Fruit fly (Drosophila melanogaster) whole organism, prepupa: ENCODE measurements around the gene CG15814.
A peak's percentile ranks its signal among the peaks of the same experiment; 100 is the strongest.

Source experiments
- Blimp-1 ChIP-seq: fragments of 200-800 bp; sonication (Bioruptor generic); optimal IDR thresholded peaks from 3 replicates; lab custom pipeline; 2017; ENCODE audit warnings: missing biosample characterization, missing genetic modification characterization, mild to moderate bottlenecking, moderate library complexity, missing genetic modification reagents
- CG10631 ChIP-seq: fragments of 200-800 bp; sonication (Bioruptor generic); optimal IDR thresholded peaks from 2 replicates; lab custom pipeline; 2016; ENCODE audit warnings: missing biosample characterization, missing genetic modification characterization
- CG10669 ChIP-seq: fragments of 200-800 bp; sonication (Bioruptor generic); optimal IDR thresholded peaks from 3 replicates; lab custom pipeline; 2018; ENCODE audit warnings: missing biosample characterization, mild to moderate bottlenecking, missing genetic modification characterization, moderate library complexity
- CG11762 ChIP-seq: fragments of 200-800 bp; sonication (Bioruptor generic); optimal IDR thresholded peaks from 3 replicates; lab custom pipeline; 2016; ENCODE audit warnings: missing biosample characterization, missing genetic modification characterization; ENCODE audit not compliant: insufficient read depth
- CG11902 ChIP-seq: fragments of 200-800 bp; sonication (Bioruptor generic); optimal IDR thresholded peaks from 3 replicates; lab custom pipeline; 2016; ENCODE audit warnings: missing biosample characterization, missing genetic modification characterization
- CG15336 ChIP-seq: fragments of 200-800 bp; sonication (Bioruptor generic); IDR thresholded peaks from 2 replicates; pipeline ENCODE4 v1.3.6; 2022; ENCODE audit warnings: missing biosample characterization, missing genetic modification characterization
- CG1621 ChIP-seq: fragments of 200-800 bp; sonication (Bioruptor generic); optimal IDR thresholded peaks from 3 replicates; lab custom pipeline; 2018; ENCODE audit warnings: missing biosample characterization, mild to moderate bottlenecking, missing genetic modification characterization
- CG16779 ChIP-seq: fragments of 200-800 bp; sonication (Bioruptor generic); optimal IDR thresholded peaks from 3 replicates; lab custom pipeline; 2017; ENCODE audit warnings: missing biosample characterization, mild to moderate bottlenecking, missing genetic modification characterization
- CG3032 ChIP-seq: fragments of 200-800 bp; optimal IDR thresholded peaks from 2 replicates; lab custom pipeline; 2019; ENCODE audit warnings: missing biosample characterization, mild to moderate bottlenecking, missing genetic modification characterization, moderate library complexity
- CG31627 ChIP-seq: fragments of 200-800 bp; sonication (Bioruptor generic); optimal IDR thresholded peaks from 3 replicates; lab custom pipeline; 2016; ENCODE audit warnings: missing biosample characterization, missing genetic modification characterization
- CG32006 ChIP-seq: fragments of 200-800 bp; sonication (Bioruptor generic); optimal IDR thresholded peaks from 3 replicates; lab custom pipeline; 2017; ENCODE audit warnings: missing biosample characterization, mild to moderate bottlenecking, missing genetic modification characterization
- CG34406 ChIP-seq: fragments of 200-800 bp; sonication (Bioruptor generic); optimal IDR thresholded peaks from 3 replicates; lab custom pipeline; 2016; ENCODE audit warnings: missing biosample characterization, missing genetic modification characterization
- CG3919 ChIP-seq: fragments of 200-800 bp; sonication (Bioruptor generic); optimal IDR thresholded peaks from 3 replicates; lab custom pipeline; 2016; ENCODE audit warnings: missing biosample characterization, missing genetic modification characterization
- CG4318 ChIP-seq: fragments of 200-800 bp; sonication (Bioruptor generic); optimal IDR thresholded peaks from 3 replicates; lab custom pipeline; 2017; ENCODE audit warnings: missing biosample characterization, mild to moderate bottlenecking, missing genetic modification characterization
- CG6276 ChIP-seq: fragments of 200-800 bp; sonication (Bioruptor generic); optimal IDR thresholded peaks from 2 replicates; lab custom pipeline; 2017; ENCODE audit warnings: missing biosample characterization, mild to moderate bottlenecking, missing genetic modification characterization
- CG6792 ChIP-seq: fragments of 200-800 bp; sonication (Bioruptor generic); optimal IDR thresholded peaks from 3 replicates; lab custom pipeline; 2016; ENCODE audit warnings: missing biosample characterization, missing genetic modification characterization
- CG6854 ChIP-seq: fragments of 200-800 bp; sonication (Bioruptor generic); optimal IDR thresholded peaks from 2 replicates; lab custom pipeline; 2017; ENCODE audit warnings: missing biosample characterization, mild to moderate bottlenecking, missing genetic modification characterization
- CG8119 ChIP-seq: fragments of 200-800 bp; sonication (Bioruptor generic); IDR thresholded peaks from 3 replicates; pipeline ENCODE4 v1.3.6; 2022; ENCODE audit warnings: missing biosample characterization, missing genetic modification characterization
- CG8319 ChIP-seq: fragments of 200-800 bp; sonication (Bioruptor generic); optimal IDR thresholded peaks from 3 replicates; lab custom pipeline; 2016; ENCODE audit warnings: missing biosample characterization, missing genetic modification characterization
- CG8632 ChIP-seq: fragments of 200-800 bp; sonication (Bioruptor generic); optimal IDR thresholded peaks from 3 replicates; lab custom pipeline; 2016; ENCODE audit warnings: missing biosample characterization, missing genetic modification characterization
- CG9139 ChIP-seq: fragments of 200-800 bp; sonication (Bioruptor generic); optimal IDR thresholded peaks from 3 replicates; lab custom pipeline; 2017; ENCODE audit warnings: missing biosample characterization, mild to moderate bottlenecking, missing genetic modification characterization
- Eip75B ChIP-seq: fragments of 200-800 bp; sonication (Bioruptor generic); optimal IDR thresholded peaks from 3 replicates; lab custom pipeline; 2016; ENCODE audit warnings: missing biosample characterization, missing genetic modification characterization
- Eip78C ChIP-seq: fragments of 200-800 bp; sonication (Bioruptor generic); peaks from one replicate; lab custom pipeline; 2016; ENCODE audit warnings: missing biosample characterization, missing genetic modification characterization
- Ets21C ChIP-seq: fragments of 200-800 bp; sonication (Bioruptor generic); optimal IDR thresholded peaks from 3 replicates; lab custom pipeline; 2016; ENCODE audit warnings: missing biosample characterization, missing genetic modification characterization
- Ets96B ChIP-seq: fragments of 200-800 bp; optimal IDR thresholded peaks from 2 replicates; lab custom pipeline; 2019; ENCODE audit warnings: missing biosample characterization, mild to moderate bottlenecking, missing genetic modification characterization, moderate library complexity
- Gug ChIP-seq: fragments of 200-800 bp; sonication (Bioruptor generic); IDR thresholded peaks from 2 replicates; pipeline ENCODE4 v1.3.6; 2022; ENCODE audit warnings: missing biosample characterization, missing genetic modification characterization
- Hr38 ChIP-seq: sonication (Bioruptor generic); optimal IDR thresholded peaks from 2 replicates; lab custom pipeline; 2016; ENCODE audit warnings: missing biosample characterization, missing genetic modification characterization
- Hr39 ChIP-seq: fragments of 200-800 bp; sonication (Bioruptor generic); optimal IDR thresholded peaks from 2 replicates; lab custom pipeline; 2016; ENCODE audit warnings: missing biosample characterization, missing genetic modification characterization
- Hr4 ChIP-seq: fragments of 200-800 bp; sonication (Bioruptor generic); optimal IDR thresholded peaks from 3 replicates; lab custom pipeline; 2016; ENCODE audit warnings: missing biosample characterization, missing genetic modification characterization
- Met ChIP-seq: fragments of 200-800 bp; sonication (Bioruptor generic); optimal IDR thresholded peaks from 3 replicates; lab custom pipeline; 2016; ENCODE audit warnings: missing biosample characterization, missing genetic modification characterization
- OdsH ChIP-seq: fragments of 200-800 bp; sonication (Bioruptor generic); optimal IDR thresholded peaks from 3 replicates; lab custom pipeline; 2016; ENCODE audit warnings: missing biosample characterization, missing genetic modification characterization
- Smox ChIP-seq: fragments of 200-800 bp; sonication (Bioruptor generic); optimal IDR thresholded peaks from 3 replicates; lab custom pipeline; 2016; ENCODE audit warnings: missing biosample characterization, missing genetic modification characterization
- Sox102F ChIP-seq: fragments of 200-800 bp; sonication (Bioruptor generic); optimal IDR thresholded peaks from 2 replicates; lab custom pipeline; 2016; ENCODE audit warnings: missing biosample characterization, mild to moderate bottlenecking, missing genetic modification characterization
- Sox14 ChIP-seq: fragments of 200-800 bp; sonication (Bioruptor generic); optimal IDR thresholded peaks from 3 replicates; lab custom pipeline; 2016; ENCODE audit warnings: missing biosample characterization, missing genetic modification characterization
- Sox15 ChIP-seq: fragments of 200-800 bp; sonication (Bioruptor generic); optimal IDR thresholded peaks from 3 replicates; lab custom pipeline; 2016; ENCODE audit warnings: missing biosample characterization, missing genetic modification characterization
- achi ChIP-seq: fragments of 200-800 bp; sonication (Bioruptor generic); optimal IDR thresholded peaks from 3 replicates; lab custom pipeline; 2016; ENCODE audit warnings: missing biosample characterization, missing genetic modification characterization
- acj6 ChIP-seq: fragments of 200-800 bp; sonication (Bioruptor generic); optimal IDR thresholded peaks from 3 replicates; lab custom pipeline; 2016; ENCODE audit warnings: missing biosample characterization, missing genetic modification characterization
- dac ChIP-seq: fragments of 200-800 bp; sonication (Bioruptor generic); optimal IDR thresholded peaks from 2 replicates; lab custom pipeline; 2017; ENCODE audit warnings: missing biosample characterization, mild to moderate bottlenecking, missing genetic modification characterization
- dsx ChIP-seq: fragments of 200-800 bp; optimal IDR thresholded peaks from 3 replicates; lab custom pipeline; 2019; ENCODE audit warnings: missing biosample characterization, mild to moderate bottlenecking, missing genetic modification characterization, moderate library complexity; ENCODE audit not compliant: poor library complexity, severe bottlenecking
- eg ChIP-seq: fragments of 200-800 bp; sonication (Bioruptor generic); IDR thresholded peaks from 3 replicates; pipeline ENCODE4 v1.3.6; 2022; ENCODE audit warnings: missing biosample characterization, missing genetic modification characterization
- fd59A ChIP-seq: fragments of 200-800 bp; sonication (Bioruptor generic); optimal IDR thresholded peaks from 2 replicates; lab custom pipeline; 2017; ENCODE audit warnings: missing biosample characterization, mild to moderate bottlenecking, missing genetic modification characterization, missing genetic modification reagents
- fd85E ChIP-seq: fragments of 200-800 bp; sonication (Bioruptor generic); optimal IDR thresholded peaks from 3 replicates; lab custom pipeline; 2016; ENCODE audit warnings: missing biosample characterization, missing genetic modification characterization
- fkh ChIP-seq: fragments of 200-800 bp; sonication (Bioruptor generic); optimal IDR thresholded peaks from 3 replicates; lab custom pipeline; 2017; ENCODE audit warnings: missing biosample characterization, mild to moderate bottlenecking, missing genetic modification characterization, moderate library complexity
- lz ChIP-seq: fragments of 200-800 bp; sonication (Bioruptor generic); optimal IDR thresholded peaks from 3 replicates; lab custom pipeline; 2016; ENCODE audit warnings: missing biosample characterization, missing genetic modification characterization
- net ChIP-seq: fragments of 200-800 bp; sonication (Bioruptor generic); optimal IDR thresholded peaks from 3 replicates; lab custom pipeline; 2016; ENCODE audit warnings: missing biosample characterization, missing genetic modification characterization
- pdm3 ChIP-seq: fragments of 200-800 bp; sonication (Bioruptor generic); optimal IDR thresholded peaks from 3 replicates; lab custom pipeline; 2016; ENCODE audit warnings: missing biosample characterization, missing genetic modification characterization
- salr ChIP-seq, 2 experiments: fragments of 200-800 bp; sonication (Bioruptor generic); optimal IDR thresholded peaks; 3 replicates each; lab custom pipeline; 2016 to 2018; ENCODE audit warnings: missing biosample characterization in 2 of 2, missing genetic modification characterization in 2 of 2, mild to moderate bottlenecking in 1 of 2
- spab ChIP-seq: fragments of 200-800 bp; sonication (Bioruptor generic); optimal IDR thresholded peaks from 2 replicates; lab custom pipeline; 2017; ENCODE audit warnings: missing biosample characterization, mild to moderate bottlenecking, missing genetic modification characterization, missing genetic modification reagents
- ss ChIP-seq, 2 experiments: fragments of 200-800 bp; sonication (Bioruptor generic); optimal IDR thresholded peaks; 2 replicates in 1 of 2; 3 replicates in 1 of 2; lab custom pipeline; 2017 to 2018; ENCODE audit warnings: mild to moderate bottlenecking in 2 of 2, missing biosample characterization in 2 of 2, missing genetic modification characterization in 2 of 2, moderate library complexity in 1 of 2
- svp ChIP-seq: fragments of 200-800 bp; sonication (Bioruptor generic); peaks from one replicate; lab custom pipeline; 2016; ENCODE audit warnings: missing biosample characterization, missing genetic modification characterization
- topi ChIP-seq: fragments of 200-800 bp; sonication (Bioruptor generic); optimal IDR thresholded peaks from 3 replicates; lab custom pipeline; 2016; ENCODE audit warnings: missing biosample characterization, missing genetic modification characterization
- vri ChIP-seq: fragments of 200-800 bp; sonication (Bioruptor generic); optimal IDR thresholded peaks from 3 replicates; lab custom pipeline; 2016; ENCODE audit warnings: missing biosample characterization, mild to moderate bottlenecking, missing genetic modification characterization

The CG15814 gene

dm6 chrX:17830211-17830616 lies 19.9 kb downstream of the CG15814 start:
- TF ChIP-seq ss (GFP tag; optimal IDR thresholded peaks at IDR 0.05; lab: Kevin White, UChicago), result peak in 1 of 2 experiments; percentile 42
- TF ChIP-seq pdm3 (GFP tag; lab: Kevin White, UChicago), result peak; percentile 50
- TF ChIP-seq fd85E (GFP tag; lab: Kevin White, UChicago), result no peak
- TF ChIP-seq Ets96B (tag; lab: Kevin White, UChicago), result peak; percentile 63
- peak; percentile 22 for TF ChIP-seq Eip75B (GFP tag; lab: Kevin White, UChicago)
- TF ChIP-seq Sox102F (GFP tag; lab: Kevin White, UChicago), result peak; percentile 60
- peak; percentile 48 for TF ChIP-seq Hr39
- TF ChIP-seq CG9139 (GFP tag; lab: Kevin White, UChicago), result no peak
- peak in 1 of 2 experiments; percentile 12 for TF ChIP-seq salr (GFP tag; optimal IDR thresholded peaks at IDR 0.05; lab: Kevin White, UChicago)
- TF ChIP-seq CG15336 (GFP tag; lab: Robert Waterston, UW), result no peak
- TF ChIP-seq CG10669 (GFP tag; lab: Kevin White, UChicago), result peak; percentile 53
- peak; percentile 3 for TF ChIP-seq CG1621 (tag; lab: Kevin White, UChicago)
- TF ChIP-seq Sox15 (GFP tag; lab: Kevin White, UChicago), result no peak
- no peak for TF ChIP-seq vri (GFP tag; lab: Kevin White, UChicago)
- TF ChIP-seq dsx, result peak; percentile 13
- TF ChIP-seq Ets21C (GFP tag; lab: Kevin White, UChicago), result peak; percentile 11
- no peak for TF ChIP-seq Gug
- peak; percentile 89 for TF ChIP-seq svp (GFP tag; lab: Kevin White, UChicago)
- peak; percentile 45 for TF ChIP-seq CG31627 (GFP tag; lab: Kevin White, UChicago)
- peak; percentile 35 for TF ChIP-seq Smox (GFP tag; lab: Kevin White, UChicago)
- peak; percentile 81 for TF ChIP-seq OdsH (GFP tag; lab: Kevin White, UChicago)
- no peak for TF ChIP-seq Blimp-1 (GFP tag; lab: Kevin White, UChicago)
- peak; percentile 43 for TF ChIP-seq CG3919 (GFP tag; lab: Kevin White, UChicago)
- peak; percentile 30 for TF ChIP-seq CG34406 (GFP tag; lab: Kevin White, UChicago)
- no peak for TF ChIP-seq eg (GFP tag; lab: Robert Waterston, UW)
- TF ChIP-seq CG10631 (GFP tag; lab: Kevin White, UChicago), result peak; percentile 61
- TF ChIP-seq CG11762 (GFP tag; lab: Kevin White, UChicago), result no peak
- no peak for TF ChIP-seq CG8319
- 0 out of 3 replicates have a peak, but pooled peaks have one; percentile 26 for TF ChIP-seq CG8119
- TF ChIP-seq Sox14 (GFP tag; lab: Kevin White, UChicago), result peak; percentile 50
- no peak for TF ChIP-seq CG6854
- no peak for TF ChIP-seq CG16779 (tag; lab: Kevin White, UChicago)
- no peak for TF ChIP-seq net (GFP tag; lab: Kevin White, UChicago)
- peak; percentile 50 for TF ChIP-seq Met (GFP tag; lab: Kevin White, UChicago)
- peak; percentile 51 for TF ChIP-seq acj6 (GFP tag; lab: Kevin White, UChicago)
- peak; percentile 21 for TF ChIP-seq CG6276 (GFP tag; lab: Kevin White, UChicago)
- TF ChIP-seq fd59A (GFP tag; lab: Kevin White, UChicago), result peak; percentile 49
- peak; percentile 65 for TF ChIP-seq fkh
- TF ChIP-seq Hr4, result peak; percentile 39
- TF ChIP-seq CG4318, result peak; percentile 41
- peak; percentile 24 for TF ChIP-seq dac (GFP tag; lab: Kevin White, UChicago)
- peak; percentile 54 for TF ChIP-seq achi (GFP tag; lab: Kevin White, UChicago)
- TF ChIP-seq Eip78C (GFP tag; lab: Kevin White, UChicago), result peak; percentile 61
- peak; percentile 23 for TF ChIP-seq CG8632 (GFP tag; lab: Kevin White, UChicago)
- peak; percentile 53 for TF ChIP-seq CG3032
- TF ChIP-seq Hr38 (GFP tag; lab: Kevin White, UChicago), result no peak
- peak; percentile 42 for TF ChIP-seq CG6792 (GFP tag; lab: Kevin White, UChicago)
- TF ChIP-seq CG32006, result peak; percentile 66
- peak; percentile 63 for TF ChIP-seq lz
- peak; percentile 76 for TF ChIP-seq topi (GFP tag; lab: Kevin White, UChicago)
- TF ChIP-seq CG11902, result no peak
- TF ChIP-seq spab (GFP tag; lab: Kevin White, UChicago), result peak; percentile 24
